Worm (Caenorhabditis elegans): Measurements from ENCODE around the gene srh-133.
"Not testable (repeated sequence)": the region's sequence is repeated elsewhere in the genome, so short reads cannot be mapped to it uniquely, and the experiment has no call there.

srh-133 gene

DNA sequence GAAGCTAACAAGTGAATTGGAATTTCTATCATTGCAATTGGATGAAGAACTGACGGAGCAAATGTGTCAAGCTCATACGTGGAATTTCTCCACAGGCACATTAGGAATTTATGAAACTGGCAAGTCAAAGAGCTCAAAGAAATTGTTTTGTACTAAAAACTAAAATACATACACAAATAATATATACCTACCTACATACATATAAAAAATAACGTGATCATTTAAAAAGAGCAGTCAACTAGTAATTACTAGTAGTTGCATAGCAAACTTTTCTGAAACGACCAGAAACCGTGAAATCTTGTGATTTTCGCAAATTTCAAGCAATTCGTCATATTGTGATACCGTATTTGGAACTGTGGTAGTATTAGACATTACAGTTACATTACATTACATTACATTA is at the start of gene srh-133:
Gene srh-133, minus strand, starts transcription at position 101 of the 400 bp plus-strand sequence.
- TF ChIP-seq zag-1 (tag; optimal IDR thresholded peaks at IDR 0.05) (no peak), fkh-10 (GFP tag; optimal IDR thresholded peaks at IDR 0.05) (no peak), ceh-9 (tag; optimal IDR thresholded peaks at IDR 0.05) (no peak), eor-1 (tag; optimal IDR thresholded peaks at IDR 0.05) (no peak), tbx-2 (tag; optimal IDR thresholded peaks at IDR 0.05) (no peak), mdl-1 (tag; optimal IDR thresholded peaks at IDR 0.05) (no peak), nhr-77 (tag; optimal IDR thresholded peaks at IDR 0.05) (no peak)

DNA sequence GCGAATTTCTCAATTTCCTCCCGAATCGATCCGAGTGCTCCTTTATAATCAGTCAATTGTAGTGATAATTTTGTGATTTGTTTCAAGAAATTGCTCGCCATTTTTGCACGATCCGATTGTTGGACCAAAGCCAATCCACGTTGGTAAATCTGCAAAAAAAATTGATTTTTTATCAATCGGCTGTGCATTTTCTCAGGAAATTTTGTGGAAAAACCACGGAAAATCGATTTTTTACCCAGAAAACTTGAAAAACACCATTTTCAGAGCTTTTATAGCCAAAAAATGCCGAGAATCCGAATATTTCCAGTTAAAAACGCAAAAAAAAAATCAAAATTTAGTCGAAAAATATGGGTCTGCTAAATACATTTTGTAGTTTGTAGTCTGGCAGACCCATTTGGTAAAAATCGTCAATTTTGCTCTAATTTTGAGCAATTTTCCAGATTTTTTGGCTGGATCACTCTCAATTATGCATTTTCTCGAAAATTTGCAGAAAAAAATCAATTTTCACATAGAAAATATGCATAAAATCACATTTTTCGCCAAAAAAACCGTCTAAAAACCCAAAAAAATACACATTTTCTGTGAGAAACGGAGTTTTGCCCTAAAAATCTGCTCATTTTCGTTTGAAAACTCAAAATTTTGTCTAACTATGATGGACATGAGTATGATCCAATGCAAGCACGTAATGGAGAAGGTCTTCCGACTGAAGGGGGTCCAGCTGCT is 41.4 kb upstream of the srh-133 start, which contains the start of the genes Y59A8B.25 and ebp-3:
Gene Y59A8B.25, minus strand, starts transcription at position 101 of the 723 bp plus-strand sequence.
Gene ebp-3, plus strand, starts transcription at position 673 of the 723 bp plus-strand sequence.
- TF ChIP-seq nhr-76, jun-1, elt-2 (tag; optimal IDR thresholded peaks at IDR 0.05): not testable (repeated sequence)

DNA sequence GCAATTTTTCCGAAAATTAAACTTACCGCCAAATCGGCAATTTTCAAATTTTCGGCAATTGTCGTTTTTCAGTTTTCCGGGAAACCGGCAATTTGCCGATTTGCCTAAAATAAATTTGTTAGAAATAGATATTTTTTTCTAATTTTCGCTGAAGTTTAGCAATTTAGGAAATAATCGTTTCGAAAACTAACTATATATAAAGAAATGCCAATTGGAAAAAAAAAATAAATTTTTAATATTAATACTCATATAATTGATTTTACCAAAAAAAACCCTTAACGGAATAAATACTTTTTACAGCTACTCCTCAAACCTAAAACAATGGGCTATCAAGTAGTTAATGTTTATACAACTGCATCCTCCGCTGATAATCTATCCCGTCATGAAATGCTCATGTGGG is 29.3 kb upstream of the srh-133 start, which contains the start of gene ebp-1:
Gene ebp-1, plus strand, starts transcription at position 301 of the 400 bp plus-strand sequence.
- TF ChIP-seq unc-62 (GFP tag; optimal IDR thresholded peaks at IDR 0.05) (no peak), nhr-43 (tag; optimal IDR thresholded peaks at IDR 0.05; ENCODE audit: poor library complexity, severe bottlenecking) (no peak), nfya-1 (tag; optimal IDR thresholded peaks at IDR 0.05; ENCODE audit: insufficient read depth) (no peak), elt-2 (tag; optimal IDR thresholded peaks at IDR 0.05) (no peak), ceh-28 (tag; optimal IDR thresholded peaks at IDR 0.05) (no peak), elt-1 (tag; optimal IDR thresholded peaks at IDR 0.05) (no peak), jun-1 (tag; optimal IDR thresholded peaks at IDR 0.05) (no peak), pqm-1 (tag; optimal IDR thresholded peaks at IDR 0.05) (no peak), nhr-67 (tag; optimal IDR thresholded peaks at IDR 0.05) (no peak), lin-15B (tag; optimal IDR thresholded peaks at IDR 0.05) (no peak), nhr-28 (tag; optimal IDR thresholded peaks at IDR 0.05) (no peak), ceh-9 (tag; optimal IDR thresholded peaks at IDR 0.05) (no peak), nhr-12 (tag; optimal IDR thresholded peaks at IDR 0.05) (no peak), nhr-11 (tag; optimal IDR thresholded peaks at IDR 0.05) (no peak), snpc-4 (tag; optimal IDR thresholded peaks at IDR 0.05) (no peak)

DNA sequence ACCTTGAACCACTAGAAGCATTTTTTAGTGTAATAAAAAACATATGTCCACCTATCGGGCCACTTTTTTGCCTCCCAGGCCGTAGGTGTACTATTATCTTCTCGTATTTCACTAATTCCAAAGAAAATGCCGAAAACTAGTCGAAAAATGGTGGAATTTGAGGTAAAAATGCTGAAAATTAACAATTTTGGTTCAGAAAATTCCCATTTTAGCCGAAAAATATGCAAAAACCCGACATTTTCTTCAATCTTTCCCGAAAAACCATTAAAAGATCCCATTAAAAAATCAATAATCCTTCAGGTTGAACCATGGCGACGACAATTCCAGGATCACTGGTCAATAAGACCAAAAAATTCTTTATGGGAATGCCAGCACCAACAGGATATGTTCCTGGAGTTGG is 8.2 kb upstream of the srh-133 start, which contains the start of gene prp-6:
Gene prp-6, plus strand, starts transcription at position 301 of the 400 bp plus-strand sequence.
- no peak for TF ChIP-seq mdl-1 (tag; optimal IDR thresholded peaks at IDR 0.05)
- TF ChIP-seq aly-2 (tag; optimal IDR thresholded peaks at IDR 0.05) = no peak
- TF ChIP-seq skn-1 (tag; optimal IDR thresholded peaks at IDR 0.05) = no peak
- TF ChIP-seq nhr-12 (tag; optimal IDR thresholded peaks at IDR 0.05) = no peak
- no peak for TF ChIP-seq fkh-10 (GFP tag; optimal IDR thresholded peaks at IDR 0.05)
- TF ChIP-seq egl-5 (tag; optimal IDR thresholded peaks at IDR 0.05) = no peak
- no peak for TF ChIP-seq elt-3 (tag; optimal IDR thresholded peaks at IDR 0.05)

DNA sequence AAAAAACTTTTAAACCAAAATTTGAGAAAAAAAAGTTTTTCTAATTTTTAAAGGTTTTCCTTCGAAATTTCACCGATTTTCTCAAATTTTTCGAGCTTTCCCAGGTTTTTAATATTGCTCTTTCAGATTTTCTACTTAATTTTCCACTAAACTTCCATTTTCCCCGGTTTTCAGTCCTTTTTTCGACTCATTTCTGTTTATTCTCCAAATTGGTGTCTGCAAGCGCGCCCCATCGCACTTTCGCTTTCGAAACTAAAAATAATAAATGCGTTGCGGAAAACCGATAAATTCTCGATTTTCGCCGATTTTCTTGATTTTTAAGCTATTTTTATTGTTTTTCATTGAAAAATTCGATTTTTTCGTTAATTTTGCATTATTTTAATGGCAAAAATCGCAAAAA is 7.4 kb upstream of the srh-133 start:
- TF ChIP-seq lin-15B (tag; optimal IDR thresholded peaks at IDR 0.05) (peak; percentile 40), tbx-2 (tag; optimal IDR thresholded peaks at IDR 0.05) (no peak), snpc-4 (tag; optimal IDR thresholded peaks at IDR 0.05) (peak; percentile 36)

- no peak for TF ChIP-seq nhr-11 (tag; optimal IDR thresholded peaks at IDR 0.05)
- no peak for TF ChIP-seq mdl-1 (tag; optimal IDR thresholded peaks at IDR 0.05)
- TF ChIP-seq lin-39 (tag; optimal IDR thresholded peaks at IDR 0.05) = no peak
- TF ChIP-seq nhr-12 (tag; optimal IDR thresholded peaks at IDR 0.05) = no peak
- no peak for TF ChIP-seq jun-1 (tag; optimal IDR thresholded peaks at IDR 0.05)
- no peak for TF ChIP-seq lin-15B (tag; optimal IDR thresholded peaks at IDR 0.05)
- TF ChIP-seq ztf-4 (tag; optimal IDR thresholded peaks at IDR 0.05) = no peak
- no peak for TF ChIP-seq lsy-12 (tag; optimal IDR thresholded peaks at IDR 0.05)
- TF ChIP-seq daf-12 (tag; optimal IDR thresholded peaks at IDR 0.05) = no peak
- no peak for TF ChIP-seq ZK546.5 (tag; optimal IDR thresholded peaks at IDR 0.05)
- TF ChIP-seq nhr-237 (tag; optimal IDR thresholded peaks at IDR 0.05) = no peak
- TF ChIP-seq fos-1 (tag; optimal IDR thresholded peaks at IDR 0.05) = no peak
- no peak for TF ChIP-seq nhr-77 (tag; optimal IDR thresholded peaks at IDR 0.05)
- TF ChIP-seq pqm-1 (tag; optimal IDR thresholded peaks at IDR 0.05) = no peak
- no peak for TF ChIP-seq egl-5 (tag; optimal IDR thresholded peaks at IDR 0.05)
- TF ChIP-seq pha-4 (tag; optimal IDR thresholded peaks at IDR 0.05) = no peak
Observed at ce11 chrV:18017226-18017625, 3.2 kb upstream of the srh-133 start, which contains the start of gene srh-134. Gene srh-134 (minus strand): TSS chrV:18017326.

Measured in whole organism, L3 larva.